Fruit fly (Drosophila melanogaster) whole organism, adult: ENCODE data around the gene Tcs4.

Experiments
- CG11617 ChIP-seq: fragments of 200-800 bp; sonication (Bioruptor generic); optimal IDR thresholded peaks from 2 replicates; lab custom pipeline; 2017; ENCODE audit warnings: mild to moderate bottlenecking, missing biosample characterization, missing genetic modification reagents, missing genetic modification characterization
- CG12768 ChIP-seq: fragments of 200-800 bp; sonication (Bioruptor generic); optimal IDR thresholded peaks from 2 replicates; lab custom pipeline; 2017; ENCODE audit warnings: missing biosample characterization, missing genetic modification characterization, mild to moderate bottlenecking, moderate library complexity, missing genetic modification reagents
- CG14711 ChIP-seq: fragments of 200-800 bp; sonication (Bioruptor generic); optimal IDR thresholded peaks from 2 replicates; lab custom pipeline; 2018; ENCODE audit warnings: missing biosample characterization, mild to moderate bottlenecking, missing genetic modification characterization, moderate library complexity
- CG1620 ChIP-seq: fragments of 200-800 bp; sonication (Bioruptor generic); optimal IDR thresholded peaks from 2 replicates; lab custom pipeline; 2016; ENCODE audit warnings: missing biosample characterization, missing genetic modification characterization
- CG5204 ChIP-seq: fragments of 200-800 bp; sonication (Bioruptor generic); optimal IDR thresholded peaks from 2 replicates; lab custom pipeline; 2016; ENCODE audit warnings: missing biosample characterization, missing genetic modification characterization
- CG7045 ChIP-seq: fragments of 200-800 bp; sonication (Bioruptor generic); optimal IDR thresholded peaks from 2 replicates; lab custom pipeline; 2017; ENCODE audit warnings: missing biosample characterization, mild to moderate bottlenecking, missing genetic modification characterization
- CG7101 ChIP-seq: fragments of 200-800 bp; sonication (Bioruptor generic); optimal IDR thresholded peaks from 2 replicates; lab custom pipeline; 2018; ENCODE audit warnings: missing biosample characterization, mild to moderate bottlenecking, missing genetic modification characterization, moderate library complexity
- Clk ChIP-seq: fragments of 200-800 bp; sonication (Bioruptor generic); optimal IDR thresholded peaks from 2 replicates; lab custom pipeline; 2017; ENCODE audit warnings: missing biosample characterization, missing genetic modification characterization
- Crg-1 ChIP-seq: fragments of 200-800 bp; sonication (Bioruptor generic); optimal IDR thresholded peaks from 2 replicates; lab custom pipeline; 2016; ENCODE audit warnings: missing biosample characterization, missing genetic modification characterization
- Hr96 ChIP-seq: fragments of 200-800 bp; sonication (Bioruptor generic); optimal IDR thresholded peaks from 2 replicates; lab custom pipeline; 2016; ENCODE audit warnings: missing biosample characterization, missing genetic modification characterization
- Mnt ChIP-seq: fragments of 200-800 bp; sonication (Bioruptor generic); optimal IDR thresholded peaks from 2 replicates; lab custom pipeline; 2016; ENCODE audit warnings: missing biosample characterization, mild to moderate bottlenecking, missing genetic modification characterization
- bab1 ChIP-seq: fragments of 200-800 bp; sonication (Bioruptor generic); optimal IDR thresholded peaks from 3 replicates; lab custom pipeline; 2019; ENCODE audit warnings: missing biosample characterization, mild to moderate bottlenecking, missing genetic modification characterization, moderate library complexity
- cic ChIP-seq: fragments of 200-800 bp; sonication (Bioruptor generic); optimal IDR thresholded peaks from 2 replicates; lab custom pipeline; 2017; ENCODE audit warnings: missing biosample characterization, mild to moderate bottlenecking, missing genetic modification characterization, moderate library complexity
- cnc ChIP-seq, 2 experiments: fragments of >200 bp; optimal IDR thresholded peaks; 2 replicates each; lab custom pipeline; 2017
- kay ChIP-seq: fragments of 200-800 bp; sonication (Bioruptor generic); peaks from one replicate; lab custom pipeline; 2016; ENCODE audit warnings: missing biosample characterization, missing genetic modification characterization, borderline replicate concordance
- ovo ChIP-seq: fragments of 200-800 bp; sonication (Bioruptor generic); optimal IDR thresholded peaks from 2 replicates; lab custom pipeline; 2016; ENCODE audit warnings: missing biosample characterization, missing genetic modification characterization
- pad ChIP-seq: fragments of 200-800 bp; sonication (Bioruptor generic); optimal IDR thresholded peaks from 3 replicates; lab custom pipeline; 2017; ENCODE audit warnings: missing biosample characterization, missing genetic modification characterization, mild to moderate bottlenecking, moderate library complexity, missing genetic modification reagents
- tj ChIP-seq: fragments of 200-800 bp; sonication (Bioruptor generic); optimal IDR thresholded peaks from 3 replicates; lab custom pipeline; 2017; ENCODE audit warnings: missing biosample characterization, mild to moderate bottlenecking, missing genetic modification characterization, moderate library complexity
- toe ChIP-seq: fragments of 200-800 bp; sonication (Bioruptor generic); optimal IDR thresholded peaks from 2 replicates; lab custom pipeline; 2016; ENCODE audit warnings: missing biosample characterization, missing genetic modification characterization

The Tcs4 gene

DNA sequence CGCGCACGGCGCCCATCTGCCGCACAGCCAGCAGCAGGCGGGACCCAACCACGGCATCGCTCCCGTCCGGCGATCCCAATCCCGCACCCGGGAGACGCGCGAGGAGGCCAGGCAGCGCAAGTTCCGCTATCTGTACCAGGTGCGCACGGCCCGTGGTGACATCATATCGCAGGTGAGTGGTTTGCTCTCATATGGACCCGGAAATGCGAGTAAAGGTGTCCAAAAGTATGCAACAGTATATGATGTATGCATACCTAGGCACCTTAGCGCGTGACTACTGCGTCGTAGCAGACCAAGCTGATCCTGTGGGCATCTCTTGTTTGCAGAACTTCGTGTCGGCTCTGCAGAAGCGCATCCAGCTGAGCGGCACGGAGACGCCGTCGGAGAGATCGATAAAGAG, 36.3 kb upstream of the Tcs4 start:
- TF ChIP-seq Crg-1 (no peak), CG12768 (no peak), CG11617 (GFP tag; lab: Kevin White, UChicago) (no peak), tj (GFP tag; lab: Kevin White, UChicago) (no peak), CG7101 (tag; lab: Kevin White, UChicago) (no peak), bab1 (GFP tag; lab: Kevin White, UChicago) (no peak)

DNA sequence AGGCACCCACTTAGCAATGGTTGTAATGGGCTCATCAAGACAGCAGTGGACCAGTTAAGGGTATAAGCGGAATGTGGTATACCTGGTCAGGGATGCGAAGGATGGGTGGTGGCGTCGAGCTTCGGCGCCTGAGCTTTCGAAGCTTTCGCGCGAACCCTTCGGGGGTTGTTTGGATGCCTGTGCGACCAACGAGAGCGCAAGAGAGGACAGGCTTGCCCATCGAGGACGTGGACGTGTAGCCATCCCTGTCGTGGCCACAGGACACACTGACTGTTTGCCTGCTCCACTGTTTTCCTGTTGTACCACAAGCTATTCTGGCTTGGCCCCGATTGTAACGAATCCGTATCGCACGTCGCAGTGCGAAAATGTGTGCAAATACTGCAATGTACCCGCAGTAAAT, 33.7 kb upstream of the Tcs4 start, which contains the start of gene CG14234:
Gene CG14234 (plus strand): TSS at position 301 of the 400 bp plus-strand sequence.
- TF ChIP-seq kay = no peak
- TF ChIP-seq CG14711 (tag; lab: Kevin White, UChicago) = no peak
- TF ChIP-seq toe = no peak
- TF ChIP-seq CG1620 (GFP tag; lab: Kevin White, UChicago) = no peak
- TF ChIP-seq cnc (optimal IDR thresholded peaks at IDR 0.05; lab: Kevin White, UChicago) = no peak
- no peak for TF ChIP-seq ovo (GFP tag; lab: Kevin White, UChicago)
- TF ChIP-seq bab1 (GFP tag; lab: Kevin White, UChicago) = no peak

DNA sequence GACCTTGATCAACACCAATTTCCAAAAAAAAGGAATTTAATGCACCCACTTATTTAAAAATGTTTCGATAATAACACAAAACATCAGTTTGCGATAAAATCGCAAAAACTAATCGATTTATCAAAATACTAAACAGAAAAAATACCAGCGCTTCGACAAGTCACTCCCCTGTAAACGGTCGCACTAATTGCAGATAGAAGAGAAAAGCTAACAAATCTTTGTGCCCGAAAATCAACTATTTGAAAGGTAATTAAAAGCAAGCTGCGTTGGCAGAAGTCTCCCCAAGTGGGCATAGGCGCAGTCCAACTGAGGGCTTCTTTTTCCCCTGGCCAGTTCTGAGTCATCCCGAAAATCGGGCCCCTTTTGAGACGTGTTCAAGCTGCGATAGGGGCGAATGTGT, 29.3 kb upstream of the Tcs4 start, which contains the start of gene AP-1-2beta:
Gene AP-1-2beta (plus strand): TSS at position 161 of the 400 bp plus-strand sequence.
- no peak for TF ChIP-seq CG7101 (tag; lab: Kevin White, UChicago)
- peak; percentile 7 for TF ChIP-seq Mnt (GFP tag; lab: Kevin White, UChicago)

DNA sequence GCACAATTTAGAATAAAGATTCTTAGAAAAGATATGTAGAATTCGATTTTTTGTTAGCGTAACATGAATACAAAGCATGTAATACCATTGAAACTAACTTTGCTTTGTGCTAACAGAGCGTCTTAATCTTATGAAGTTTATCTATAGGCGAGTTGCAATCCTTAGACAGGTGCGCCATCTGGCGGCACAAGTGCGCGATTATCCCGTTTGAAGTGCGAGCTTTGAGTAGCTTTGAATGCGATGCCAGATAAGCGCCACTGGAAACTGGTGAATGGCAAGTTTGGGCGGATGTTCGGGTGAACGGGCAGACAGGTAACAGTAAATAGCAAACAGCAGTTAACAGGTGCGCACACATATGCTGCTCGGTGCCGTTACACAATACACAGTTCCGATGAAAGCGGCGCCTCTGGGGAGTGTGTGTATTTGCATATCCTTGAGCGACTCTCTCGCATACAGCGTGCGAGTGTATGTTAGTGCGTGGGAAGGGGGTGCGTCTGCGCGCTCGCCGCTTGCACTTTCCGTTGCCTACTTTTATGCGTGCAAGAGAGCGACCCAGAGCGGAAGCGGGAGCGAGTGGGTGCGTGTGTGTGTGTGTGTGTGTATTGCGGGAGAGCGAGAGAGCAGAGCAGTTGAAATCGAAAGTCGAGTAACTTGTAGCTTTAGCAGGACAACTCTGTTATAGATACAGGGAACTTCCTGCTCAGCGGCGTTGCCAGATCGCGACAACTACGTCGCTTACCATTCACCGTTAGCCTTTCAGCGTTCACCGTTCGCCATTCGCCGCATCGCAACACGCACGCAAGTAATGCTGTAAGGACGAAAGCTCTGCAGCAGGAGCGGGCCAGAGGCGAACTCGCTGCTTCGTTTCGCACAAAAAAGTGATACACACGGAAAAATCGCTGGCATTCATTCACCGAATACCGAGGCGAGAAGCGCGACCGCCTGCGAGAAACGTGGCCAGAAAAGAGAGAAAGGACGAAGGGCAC, 16.7 kb upstream of the Tcs4 start, which contains the start of gene CG12531:
Gene CG12531 (plus strand): TSS at position 936 of the 986 bp plus-strand sequence.
- TF ChIP-seq tj (GFP tag; lab: Kevin White, UChicago) = no peak
- TF ChIP-seq Clk (GFP tag; lab: Kevin White, UChicago) = no peak
- no peak for TF ChIP-seq kay
- no peak for TF ChIP-seq ovo (GFP tag; lab: Kevin White, UChicago)
- no peak for TF ChIP-seq cnc (optimal IDR thresholded peaks at IDR 0.05; lab: Kevin White, UChicago)

DNA sequence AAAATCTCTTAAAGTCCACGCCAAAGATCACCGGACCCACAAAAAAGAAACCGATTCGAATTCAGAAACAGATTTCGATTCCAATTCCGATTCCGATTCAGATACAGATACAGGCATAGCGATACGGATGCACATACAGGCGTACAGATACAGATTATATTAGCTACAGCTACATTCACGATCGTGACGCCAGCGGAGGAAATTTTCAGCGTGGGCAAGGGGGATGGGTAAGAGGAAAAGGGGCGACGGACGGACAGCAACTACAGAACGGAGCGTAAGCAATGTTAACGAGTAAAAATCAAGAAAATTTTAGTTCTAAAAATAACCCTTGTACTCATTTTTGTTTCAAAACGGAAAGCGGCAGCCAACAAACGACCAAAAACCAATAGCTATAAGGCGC, 15.5 kb upstream of the Tcs4 start:
- TF ChIP-seq Hr96 = peak; percentile 5
- no peak for TF ChIP-seq CG1620 (GFP tag; lab: Kevin White, UChicago)
- no peak for TF ChIP-seq CG5204 (GFP tag; lab: Kevin White, UChicago)
- no peak for TF ChIP-seq toe

DNA sequence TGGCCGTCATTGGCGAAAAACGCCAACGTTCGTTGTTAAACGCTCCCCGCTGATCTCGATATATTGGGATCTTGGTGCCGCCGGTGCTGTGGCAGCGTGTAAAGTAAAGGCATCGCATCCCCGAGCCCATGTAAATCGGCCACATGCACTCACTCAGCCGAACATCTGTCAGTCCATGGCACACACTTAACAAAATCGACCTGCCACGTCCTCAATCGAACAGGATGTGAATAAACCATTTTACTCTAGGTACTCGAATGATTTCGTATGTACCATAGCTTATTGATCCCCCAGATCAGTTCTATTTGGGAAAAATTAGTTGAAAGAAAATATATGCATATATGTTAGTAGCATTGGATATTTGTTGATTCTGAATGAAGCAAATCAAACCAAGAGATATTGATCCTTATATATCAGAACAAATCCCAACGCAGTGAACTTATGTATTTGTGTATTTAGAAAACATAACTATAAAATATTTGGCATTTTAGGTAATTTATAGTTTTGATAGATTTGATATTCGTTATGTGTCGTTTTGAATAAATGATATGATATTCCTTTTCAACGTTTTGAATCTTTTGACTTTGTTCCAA, 14.9 kb upstream of the Tcs4 start:
- TF ChIP-seq CG1620 (GFP tag; lab: Kevin White, UChicago) (no peak), kay (no peak), CG12768 (no peak), CG7045 (GFP tag; lab: Kevin White, UChicago) (no peak), CG5204 (GFP tag; lab: Kevin White, UChicago) (no peak), CG7101 (tag; lab: Kevin White, UChicago) (no peak), tj (GFP tag; lab: Kevin White, UChicago) (no peak), ovo (GFP tag; lab: Kevin White, UChicago) (no peak), Hr96 (no peak), pad (GFP tag; lab: Kevin White, UChicago) (no peak), Crg-1 (no peak), CG14711 (tag; lab: Kevin White, UChicago) (no peak), bab1 (GFP tag; lab: Kevin White, UChicago) (no peak), CG11617 (GFP tag; lab: Kevin White, UChicago) (no peak), toe (no peak), Clk (GFP tag; lab: Kevin White, UChicago) (no peak), Mnt (GFP tag; lab: Kevin White, UChicago) (no peak)

DNA sequence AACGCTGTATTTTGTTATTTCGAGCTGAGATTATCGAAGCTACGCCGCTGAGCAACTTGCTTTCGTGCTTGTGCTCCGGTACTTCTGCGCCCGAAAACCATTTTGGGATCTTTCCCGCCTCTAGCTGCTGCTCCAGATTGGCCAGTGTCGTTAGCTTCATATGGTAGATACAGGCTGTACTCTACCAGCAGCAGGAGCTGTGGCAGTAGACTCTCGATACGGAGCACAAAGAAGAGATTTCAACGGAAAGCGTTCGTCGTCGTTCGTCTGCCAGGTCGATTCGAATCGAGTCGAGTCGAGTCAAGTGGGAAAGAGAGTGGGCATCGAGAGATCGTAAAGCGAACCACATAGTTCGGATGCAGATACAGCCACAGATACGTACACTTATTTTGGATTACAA, 13.3 kb upstream of the Tcs4 start:
- TF ChIP-seq pad (GFP tag; lab: Kevin White, UChicago) (no peak), tj (GFP tag; lab: Kevin White, UChicago) (no peak), CG11617 (GFP tag; lab: Kevin White, UChicago) (no peak), cic (GFP tag; lab: Kevin White, UChicago) (no peak), Crg-1 (no peak), ovo (GFP tag; lab: Kevin White, UChicago) (no peak), CG1620 (GFP tag; lab: Kevin White, UChicago) (no peak), kay (no peak), bab1 (GFP tag; lab: Kevin White, UChicago) (no peak), CG5204 (GFP tag; lab: Kevin White, UChicago) (no peak), CG14711 (tag; lab: Kevin White, UChicago) (no peak), CG7045 (GFP tag; lab: Kevin White, UChicago) (no peak), Hr96 (no peak), cnc (optimal IDR thresholded peaks at IDR 0.05; lab: Kevin White, UChicago) (no peak), Clk (GFP tag; lab: Kevin White, UChicago) (no peak), CG12768 (no peak), CG7101 (tag; lab: Kevin White, UChicago) (no peak), Mnt (GFP tag; lab: Kevin White, UChicago) (no peak)
